Fruit fly (Drosophila melanogaster) S2 (cell line): ENCODE data around the gene Ostgamma.

Source experiments
- CG8478 ChIP-seq: fragments of >200 bp; optimal IDR thresholded peaks from 2 replicates; lab custom pipeline; 2018
- CTCF ChIP-seq, 2 experiments: fragments of >200 bp; optimal IDR thresholded peaks; 2 replicates each; lab custom pipeline; 2018

DNA sequence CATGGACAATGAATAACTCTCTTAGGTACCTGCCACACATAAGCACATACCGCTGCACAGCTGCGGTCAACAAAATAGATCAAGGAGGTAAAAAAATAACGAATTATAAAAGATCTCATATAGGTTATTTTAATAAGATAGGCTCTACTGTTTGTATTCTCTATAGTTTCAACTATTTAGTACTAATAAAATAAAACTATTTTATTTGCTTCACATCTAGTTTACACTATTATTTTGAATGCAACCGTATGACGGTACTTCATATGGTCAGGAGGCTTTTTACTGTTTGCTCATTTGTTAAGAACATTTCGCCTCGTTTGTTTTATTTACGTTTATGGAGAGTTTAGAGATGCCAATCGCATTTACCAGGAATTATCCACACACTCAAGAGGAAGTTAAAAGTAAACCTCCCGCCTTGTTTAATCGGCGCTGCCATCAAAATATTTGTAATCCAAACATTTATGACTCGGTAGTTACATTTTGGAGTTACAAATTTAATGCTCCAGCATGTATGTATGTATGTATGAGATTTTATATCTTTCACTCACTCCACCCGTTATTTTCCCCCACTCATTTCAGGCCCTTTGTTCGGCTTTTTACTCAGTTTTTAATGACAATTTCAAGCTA lies 32.9 kb downstream of the Ostgamma start:
- TF ChIP-seq CG8478 (lab: Kevin White, UChicago) (no peak), CTCF (optimal IDR thresholded peaks at IDR 0.05; lab: Kevin White, UChicago) (no peak)
